Fruit fly (Drosophila melanogaster): Measurements from ENCODE around the gene muc.

muc gene

DNA sequence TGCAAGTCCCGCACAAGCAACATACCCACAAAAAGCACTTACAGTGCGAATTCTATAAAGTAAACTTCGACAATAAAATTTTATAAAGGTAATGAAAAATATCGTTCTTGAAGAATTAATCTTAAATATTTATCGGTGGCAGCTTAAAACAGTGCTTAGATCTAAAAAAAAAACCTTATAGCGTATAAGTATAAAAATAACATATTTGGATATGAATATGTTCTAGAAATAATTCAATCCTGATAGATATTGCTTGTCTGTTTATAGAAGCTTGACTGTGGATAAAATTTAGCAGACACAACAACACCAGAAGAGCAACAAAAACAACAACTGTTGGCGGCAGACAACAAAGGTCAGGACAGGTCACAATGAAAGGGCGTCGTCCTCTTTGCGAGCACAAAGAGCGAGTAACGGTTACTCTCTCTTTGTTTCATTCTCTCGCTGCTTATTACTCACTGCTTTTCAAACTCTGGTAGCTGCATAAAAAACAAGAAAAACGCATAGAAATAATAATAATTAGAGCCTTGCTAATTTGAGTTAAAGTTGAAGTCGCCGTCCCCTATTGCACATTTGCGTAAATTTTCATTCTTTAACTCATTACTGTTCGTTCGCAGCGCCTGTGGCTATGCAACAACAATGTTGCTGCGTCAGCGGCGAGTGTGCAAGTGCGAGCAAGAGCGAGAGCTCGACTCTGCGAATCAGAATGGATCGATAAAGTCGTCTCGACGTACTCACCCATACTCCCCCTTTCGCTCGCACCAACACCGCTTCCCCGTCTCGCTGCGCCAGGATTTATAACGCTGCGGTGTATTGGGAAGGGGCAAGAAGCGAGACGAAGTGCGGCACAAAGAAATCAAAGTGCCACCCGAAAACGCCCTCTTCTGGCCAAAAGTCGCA lies 7.0 kb upstream of the muc start (continued):
- peak; percentile 32 for TF ChIP-seq CG17385 (GFP tag; optimal IDR thresholded peaks at IDR 0.05)
- TF ChIP-seq CG14710 (tag; optimal IDR thresholded peaks at IDR 0.05): no peak
- 0 out of 2 replicates have a peak, but pooled peaks have one; percentile 4 for TF ChIP-seq CG17328 (GFP tag; IDR thresholded peaks at IDR 0.05)
- TF ChIP-seq CG3995 (GFP tag; optimal IDR thresholded peaks at IDR 0.05): no peak

DNA sequence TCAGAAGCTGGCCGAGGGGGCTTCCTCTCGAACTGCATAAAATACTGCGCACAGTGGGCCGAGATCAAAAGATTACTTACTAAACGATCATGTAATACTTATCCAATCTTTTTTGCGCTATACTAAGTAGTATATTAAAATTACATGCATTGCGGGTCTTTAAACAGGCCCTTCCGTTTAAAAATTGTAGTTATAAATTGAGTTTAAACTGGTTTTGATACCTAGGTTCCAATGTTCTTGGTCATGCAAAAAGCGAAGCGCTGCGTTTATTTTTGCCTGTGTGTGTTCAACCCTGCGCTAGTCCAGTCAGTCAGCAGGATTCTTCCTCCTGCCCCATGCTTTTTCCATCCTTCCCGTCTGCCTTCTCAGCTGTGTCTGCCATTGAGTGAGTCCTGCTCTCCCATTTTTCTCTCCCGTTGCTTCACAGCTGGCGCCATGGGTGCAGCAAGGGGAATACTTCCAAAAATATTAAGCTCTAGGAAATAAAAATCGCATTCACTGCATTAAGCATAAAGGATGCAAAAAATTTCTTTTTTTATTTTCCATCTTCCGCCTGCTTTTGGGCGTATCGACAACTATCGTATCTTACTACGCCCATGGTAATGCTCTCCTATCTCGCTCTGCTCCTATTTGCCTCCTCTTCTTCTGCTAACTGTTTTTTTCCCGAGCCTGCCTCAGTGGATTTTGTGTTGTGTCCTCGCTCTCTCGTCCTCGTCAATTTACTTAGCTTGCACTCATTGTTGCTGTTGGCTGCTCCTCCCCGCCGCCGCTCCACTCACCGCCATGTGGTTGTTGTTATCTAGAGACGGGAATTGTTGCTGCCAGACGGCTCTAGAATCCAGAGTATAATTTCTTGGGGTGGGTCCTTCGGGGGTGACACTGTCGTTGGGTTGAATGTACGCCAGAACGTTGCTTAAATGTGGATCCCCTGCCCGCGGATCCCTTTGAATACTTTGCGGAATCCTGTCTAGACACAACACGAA lies 6.1 kb upstream of the muc start:
- TF ChIP-seq CG42726 (GFP tag; IDR thresholded peaks at IDR 0.05; ENCODE audit: partially characterized antibody) (no peak), CG2678 (tag; optimal IDR thresholded peaks at IDR 0.05) (peak; percentile 73), Camta (GFP tag; optimal IDR thresholded peaks at IDR 0.05) (peak; percentile 39), CG6254 (GFP tag; optimal IDR thresholded peaks at IDR 0.05) (no peak), vvl (GFP tag; IDR thresholded peaks at IDR 0.05) (peak; percentile 69), CG16813 (GFP tag; IDR thresholded peaks at IDR 0.05; ENCODE audit: partially characterized antibody) (no peak), Ets65A (GFP tag) (peak; percentile 91), hth (optimal IDR thresholded peaks at IDR 0.05) (no peak), YL-1 (GFP tag; optimal IDR thresholded peaks at IDR 0.05) (no peak), pnt (GFP tag; optimal IDR thresholded peaks at IDR 0.05) (peak; percentile 19), CG13775 (GFP tag; optimal IDR thresholded peaks at IDR 0.05) (peak; percentile 51), Opbp (GFP tag; IDR thresholded peaks at IDR 0.05; ENCODE audit: partially characterized antibody) (no peak), emc (GFP tag; optimal IDR thresholded peaks at IDR 0.05) (peak; percentile 45), en (GFP tag; optimal IDR thresholded peaks at IDR 0.05) (no peak), CG9932 (GFP tag; IDR thresholded peaks at IDR 0.05) (peak; percentile 75), Rfx (GFP tag; IDR thresholded peaks at IDR 0.05) (peak; percentile 87), CG7357 (GFP tag; IDR thresholded peaks at IDR 0.05) (peak; percentile 65; the same call in 2 of the 3 replicates), MESR4 (GFP tag; optimal IDR thresholded peaks at IDR 0.05) (no peak), CG34376 (GFP tag; optimal IDR thresholded peaks at IDR 0.05) (no peak), NC2α (GFP tag; optimal IDR thresholded peaks at IDR 0.05) (no peak), Six4 (GFP tag; optimal IDR thresholded peaks at IDR 0.05) (peak; percentile 41), ranshi (GFP tag; IDR thresholded peaks at IDR 0.05) (peak; percentile 82), fu2 (GFP tag; optimal IDR thresholded peaks at IDR 0.05) (peak; percentile 65), BEAF-32 (GFP tag; optimal IDR thresholded peaks at IDR 0.05) (no peak), E2f1 (GFP tag; IDR thresholded peaks at IDR 0.05) (peak; percentile 58), CG31441 (GFP tag; IDR thresholded peaks at IDR 0.05) (peak; percentile 47; the same call in 1 of the 2 replicates), CG16815 (GFP tag; optimal IDR thresholded peaks at IDR 0.05) (no peak), Dbx (GFP tag; IDR thresholded peaks at IDR 0.05) (peak; percentile 88), Dfd (GFP tag; optimal IDR thresholded peaks at IDR 0.05) (no peak), eve (GFP tag; optimal IDR thresholded peaks at IDR 0.05) (peak in 1 of 2 experiments; percentile 7), CG4707 (GFP tag; optimal IDR thresholded peaks at IDR 0.05) (no peak), Hand (GFP tag; optimal IDR thresholded peaks at IDR 0.05) (peak; percentile 74), CG13894 (tag; optimal IDR thresholded peaks at IDR 0.05) (peak; percentile 81), Dip2 (GFP tag; IDR thresholded peaks at IDR 0.05) (no peak), CG4820 (GFP tag; optimal IDR thresholded peaks at IDR 0.05) (no peak), Mrtf (GFP tag; IDR thresholded peaks at IDR 0.05) (peak; percentile 55; the same call in 2 of the 3 replicates), CG11723 (GFP tag; optimal IDR thresholded peaks at IDR 0.05) (no peak), pum (GFP tag; optimal IDR thresholded peaks at IDR 0.05) (peak; percentile 2), ind (GFP tag; optimal IDR thresholded peaks at IDR 0.05) (peak; percentile 67), nom (GFP tag; optimal IDR thresholded peaks at IDR 0.05) (peak; percentile 84), fru (optimal IDR thresholded peaks at IDR 0.05) (no peak), CG11398 (GFP tag; optimal IDR thresholded peaks at IDR 0.05) (peak; percentile 13)

Data from whole organism, embryonic.